Fruit fly (Drosophila melanogaster) Kc167 (cell line): ENCODE results near the gene CG17292.

Source experiments
- h ChIP-seq: fragments of >200 bp; optimal IDR thresholded peaks from 3 replicates; lab custom pipeline; 2018; ENCODE audit warnings: missing external identifiers
- psq ChIP-seq: fragments of >200 bp; optimal IDR thresholded peaks from 2 replicates; lab custom pipeline; 2017; ENCODE audit warnings: missing external identifiers

- TF ChIP-seq h (lab: Kevin White, UChicago) (no peak), psq (no peak)
Measured at dm6 chr2L:8355419-8355818, 14.8 kb upstream of the CG17292 start.
